Fruit fly (Drosophila melanogaster): ENCODE measurements around the gene CG17560.

CG17560 gene

dm6 chr3R:16646952-16647715 is 29.4 kb downstream of the CG17560 start, which contains the start of the genes CG10324 and CCT3 (continued):
- TF ChIP-seq Drgx (GFP tag; IDR thresholded peaks at IDR 0.05) (peak; percentile 67), mld (GFP tag; IDR thresholded peaks at IDR 0.05; ENCODE audit: partially characterized antibody) (no peak), cas (GFP tag; IDR thresholded peaks at IDR 0.05) (no peak), da (GFP tag; optimal IDR thresholded peaks at IDR 0.05) (no peak), Xrp1 (GFP tag; IDR thresholded peaks at IDR 0.05) (peak; percentile 74), CG5953 (GFP tag; IDR thresholded peaks at IDR 0.05) (no peak), Mad (GFP tag; optimal IDR thresholded peaks at IDR 0.05) (peak; percentile 60), CG7928 (GFP tag; optimal IDR thresholded peaks at IDR 0.05) (peak; percentile 26), CG18764 (GFP tag; optimal IDR thresholded peaks at IDR 0.05) (no peak), Hr3 (GFP tag; optimal IDR thresholded peaks at IDR 0.05) (peak; percentile 62), insv (GFP tag; optimal IDR thresholded peaks at IDR 0.05) (peak in 1 of 2 experiments; percentile 37), CG15011 (GFP tag; optimal IDR thresholded peaks at IDR 0.05) (no peak), salm (tag; optimal IDR thresholded peaks at IDR 0.05) (peak; percentile 18), onecut (GFP tag; IDR thresholded peaks at IDR 0.05) (no peak), MBD-R2 (GFP tag; IDR thresholded peaks at IDR 0.05) (peak; percentile 75), CG4424 (GFP tag; optimal IDR thresholded peaks at IDR 0.05) (peak; percentile 68), gcm2 (GFP tag; optimal IDR thresholded peaks at IDR 0.05) (peak; percentile 4), CG4707 (GFP tag; optimal IDR thresholded peaks at IDR 0.05) (no peak), CG15696 (tag; optimal IDR thresholded peaks at IDR 0.05) (peak; percentile 63), nmo (GFP tag; optimal IDR thresholded peaks at IDR 0.05) (peak; percentile 83), CG2120 (GFP tag; optimal IDR thresholded peaks at IDR 0.05) (peak; percentile 72), CG6175 (GFP tag; IDR thresholded peaks at IDR 0.05) (no peak), Six4 (GFP tag; optimal IDR thresholded peaks at IDR 0.05) (peak; percentile 37), CG9215 (GFP tag; IDR thresholded peaks at IDR 0.05) (peak; percentile 24; the same call in 1 of the 2 replicates), CG10543 (GFP tag; optimal IDR thresholded peaks at IDR 0.05) (peak; percentile 82), Hr78 (GFP tag; optimal IDR thresholded peaks at IDR 0.05) (no peak), C15 (GFP tag; IDR thresholded peaks at IDR 0.05) (0 out of 3 replicates have a peak, but pooled peaks have one; percentile 34), dimm (GFP tag; IDR thresholded peaks at IDR 0.05) (no peak), CG30403 (GFP tag; optimal IDR thresholded peaks at IDR 0.05) (peak; percentile 80), CG10147 (GFP tag; optimal IDR thresholded peaks at IDR 0.05) (peak; percentile 46), CG10565 (GFP tag; optimal IDR thresholded peaks at IDR 0.05) (no peak), lbe (GFP tag; optimal IDR thresholded peaks at IDR 0.05) (no peak), p53 (GFP tag; optimal IDR thresholded peaks at IDR 0.05) (no peak), Sin3A (optimal IDR thresholded peaks at IDR 0.05) (no peak), HmgD (GFP tag; optimal IDR thresholded peaks at IDR 0.05) (no peak), ap (GFP tag; IDR thresholded peaks at IDR 0.05) (peak; percentile 58), CG9727 (GFP tag; optimal IDR thresholded peaks at IDR 0.05) (peak; percentile 63), so (GFP tag; IDR thresholded peaks at IDR 0.05) (0 out of 3 replicates have a peak, but pooled peaks have one; percentile 30), CG17385 (GFP tag; optimal IDR thresholded peaks at IDR 0.05) (peak; percentile 78), fu2 (GFP tag; optimal IDR thresholded peaks at IDR 0.05) (peak; percentile 39), psq (GFP tag; optimal IDR thresholded peaks at IDR 0.05) (peak; percentile 16), CG9437 (GFP tag; optimal IDR thresholded peaks at IDR 0.05) (peak; percentile 47), NK7.1 (GFP tag; optimal IDR thresholded peaks at IDR 0.05) (peak; percentile 22), fd102C (GFP tag; optimal IDR thresholded peaks at IDR 0.05) (no peak), phol (tag; optimal IDR thresholded peaks at IDR 0.05) (peak; percentile 84), CG8765 (GFP tag; IDR thresholded peaks at IDR 0.05) (peak; percentile 24; the same call in 1 of the 2 replicates), trh (GFP tag; optimal IDR thresholded peaks at IDR 0.05) (peak; percentile 15), tap (tag; optimal IDR thresholded peaks at IDR 0.05) (no peak), bcd (GFP tag; optimal IDR thresholded peaks at IDR 0.05) (peak; percentile 62), CG16779 (GFP tag; IDR thresholded peaks at IDR 0.05) (no peak)
